Fruit fly (Drosophila melanogaster): Measurements from ENCODE around the gene CG13606.

Gene CG13606

DNA sequence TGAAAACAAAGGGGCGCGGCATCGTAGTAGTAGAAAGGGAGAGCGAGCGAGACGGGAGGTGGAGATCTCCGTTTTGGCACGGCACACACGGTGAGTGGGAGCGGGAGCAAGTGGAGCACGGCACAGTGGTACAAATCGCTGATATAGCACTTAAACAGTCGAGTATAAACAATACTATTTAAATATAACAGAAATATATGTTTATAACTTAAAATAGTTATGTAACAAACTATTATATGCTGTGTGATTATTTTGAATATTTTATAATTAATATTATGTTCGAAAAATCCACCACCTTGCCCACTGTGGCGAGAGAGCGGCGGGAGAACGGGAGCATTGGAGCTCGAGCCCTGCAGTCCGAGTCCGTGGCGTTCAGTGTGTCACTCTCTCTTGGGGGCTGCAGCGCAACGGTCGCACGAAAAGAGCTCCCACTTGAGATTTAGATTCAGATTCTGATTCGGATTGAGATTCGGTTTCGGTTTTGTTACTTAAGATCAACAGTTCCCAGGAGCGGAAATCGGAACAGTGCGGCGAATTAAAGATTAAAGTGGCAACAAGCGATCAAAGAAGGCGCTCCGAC lies 31.3 kb upstream of the CG13606 start, which contains the start of gene Kal1 (continued):
- peak in 1 of 2 experiments; percentile 95 for TF ChIP-seq Eip74EF (GFP tag; optimal IDR thresholded peaks at IDR 0.05)
- TF ChIP-seq CG9817 (tag; optimal IDR thresholded peaks at IDR 0.05) = peak; percentile 66
- no peak for TF ChIP-seq Dp (GFP tag; optimal IDR thresholded peaks at IDR 0.05)
- peak; percentile 93 for TF ChIP-seq CG15269 (tag; optimal IDR thresholded peaks at IDR 0.05)
- TF ChIP-seq row (GFP tag; IDR thresholded peaks at IDR 0.05) = peak; percentile 97
- TF ChIP-seq HLH4C (GFP tag; IDR thresholded peaks at IDR 0.05; ENCODE audit: partially characterized antibody) = peak; percentile 39; the same call in 1 of the 3 replicates
- peak; percentile 85 for TF ChIP-seq CG13775 (GFP tag; optimal IDR thresholded peaks at IDR 0.05)
- peak; percentile 71 for TF ChIP-seq Dbx (GFP tag; IDR thresholded peaks at IDR 0.05)
- TF ChIP-seq CG8359 (GFP tag; optimal IDR thresholded peaks at IDR 0.05; ENCODE audit: borderline replicate concordance) = peak; percentile 81
- TF ChIP-seq Doc3 (GFP tag; IDR thresholded peaks at IDR 0.05; ENCODE audit: partially characterized antibody) = no peak
- TF ChIP-seq Asciz (GFP tag; optimal IDR thresholded peaks at IDR 0.05) = peak; percentile 96
- TF ChIP-seq Hand (GFP tag; optimal IDR thresholded peaks at IDR 0.05) = peak; percentile 73
- no peak for TF ChIP-seq gfzf (GFP tag; optimal IDR thresholded peaks at IDR 0.05)
- TF ChIP-seq CG8281 (tag; optimal IDR thresholded peaks at IDR 0.05) = peak; percentile 70
- peak; percentile 97 for TF ChIP-seq CG2712 (tag; optimal IDR thresholded peaks at IDR 0.05)
- no peak for TF ChIP-seq pita (GFP tag; optimal IDR thresholded peaks at IDR 0.05)
- peak; percentile 53 for TF ChIP-seq CG15696 (tag; optimal IDR thresholded peaks at IDR 0.05)
- TF ChIP-seq CG8089 (GFP tag; optimal IDR thresholded peaks at IDR 0.05) = no peak
- peak; percentile 80 for TF ChIP-seq CG12104 (GFP tag; optimal IDR thresholded peaks at IDR 0.05)
- TF ChIP-seq az2 (GFP tag; optimal IDR thresholded peaks at IDR 0.05) = peak; percentile 89
- TF ChIP-seq C15 (GFP tag; IDR thresholded peaks at IDR 0.05) = peak; percentile 68; the same call in 1 of the 3 replicates
- peak; percentile 90 for TF ChIP-seq CG34422 (GFP tag; IDR thresholded peaks at IDR 0.05)
- no peak for TF ChIP-seq cad (GFP tag; optimal IDR thresholded peaks at IDR 0.05)
- peak; percentile 64 for TF ChIP-seq CG30020 (tag; optimal IDR thresholded peaks at IDR 0.05)
- TF ChIP-seq eyg (GFP tag; optimal IDR thresholded peaks at IDR 0.05) = no peak
- TF ChIP-seq Jarid2 (GFP tag; optimal IDR thresholded peaks at IDR 0.05) = peak; percentile 69
- TF ChIP-seq CG6813 (GFP tag; optimal IDR thresholded peaks at IDR 0.05) = peak; percentile 91
- TF ChIP-seq HLHmδ (GFP tag; optimal IDR thresholded peaks at IDR 0.05) = no peak
- peak; percentile 91 for TF ChIP-seq zfh1 (GFP tag; IDR thresholded peaks at IDR 0.05)
- TF ChIP-seq CG15601 (tag; optimal IDR thresholded peaks at IDR 0.05) = peak; percentile 94
- peak; percentile 89 for TF ChIP-seq CrebB (tag; optimal IDR thresholded peaks at IDR 0.05)
- TF ChIP-seq CG8944 (GFP tag; optimal IDR thresholded peaks at IDR 0.05) = no peak
- TF ChIP-seq dm (GFP tag; optimal IDR thresholded peaks at IDR 0.05) = no peak
- TF ChIP-seq lab (GFP tag; optimal IDR thresholded peaks at IDR 0.05) = peak; percentile 96
- TF ChIP-seq CG8924 (tag; optimal IDR thresholded peaks at IDR 0.05) = peak; percentile 95
- TF ChIP-seq sc (optimal IDR thresholded peaks at IDR 0.05) = no peak
- peak; percentile 93 for TF ChIP-seq sc (GFP tag; optimal IDR thresholded peaks at IDR 0.05)
- peak; percentile 94 for TF ChIP-seq CG7556 (GFP tag; optimal IDR thresholded peaks at IDR 0.05)
- peak; percentile 46 for TF ChIP-seq schlank (tag; optimal IDR thresholded peaks at IDR 0.05)
- TF ChIP-seq gro (GFP tag; optimal IDR thresholded peaks at IDR 0.05) = no peak
- peak; percentile 94 for TF ChIP-seq salm (tag; optimal IDR thresholded peaks at IDR 0.05)
- TF ChIP-seq Mrtf (GFP tag; IDR thresholded peaks at IDR 0.05) = peak; percentile 83
- TF ChIP-seq gsb (GFP tag; IDR thresholded peaks at IDR 0.05) = peak; percentile 69
- peak; percentile 86 for TF ChIP-seq ase (GFP tag; IDR thresholded peaks at IDR 0.05)
- no peak for TF ChIP-seq Neu2 (GFP tag; optimal IDR thresholded peaks at IDR 0.05; ENCODE audit: borderline replicate concordance)
- TF ChIP-seq CG12391 (tag; optimal IDR thresholded peaks at IDR 0.05) = peak; percentile 94
- no peak for TF ChIP-seq zfh2 (GFP tag; optimal IDR thresholded peaks at IDR 0.05)
- peak; percentile 90 for TF ChIP-seq CG17385 (GFP tag; optimal IDR thresholded peaks at IDR 0.05)
- TF ChIP-seq vnd (GFP tag; IDR thresholded peaks at IDR 0.05; ENCODE audit: partially characterized antibody) = peak; percentile 47; the same call in 2 of the 3 replicates

All from whole organism, embryonic.